Worm (Caenorhabditis elegans): ENCODE results near the gene dhs-11.
A peak's percentile ranks its signal among the peaks of the same experiment; 100 is the strongest.

The dhs-11 gene

DNA sequence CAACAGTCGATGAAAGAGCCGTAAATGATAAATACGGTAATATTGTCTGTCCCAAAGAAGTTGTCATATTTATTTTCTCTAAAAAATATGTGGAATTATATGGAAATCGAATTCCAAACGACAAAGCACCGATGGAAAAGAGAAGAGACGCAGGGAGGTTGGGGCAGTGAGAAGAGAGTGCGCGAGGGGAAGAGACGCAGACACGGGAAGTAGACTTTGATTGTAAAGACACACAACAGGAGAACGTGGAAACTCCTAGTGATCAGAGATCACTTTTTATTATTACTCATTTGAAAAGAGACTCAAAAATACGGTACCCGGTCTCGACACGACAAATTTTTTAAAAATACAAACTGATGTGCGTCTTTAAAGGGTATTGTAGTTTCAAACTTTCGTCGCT is 14.3 kb downstream of the dhs-11 start (continued):
- TF ChIP-seq nhr-43 (tag; optimal IDR thresholded peaks at IDR 0.05; ENCODE audit: poor library complexity, severe bottlenecking) = peak; percentile 22

DNA sequence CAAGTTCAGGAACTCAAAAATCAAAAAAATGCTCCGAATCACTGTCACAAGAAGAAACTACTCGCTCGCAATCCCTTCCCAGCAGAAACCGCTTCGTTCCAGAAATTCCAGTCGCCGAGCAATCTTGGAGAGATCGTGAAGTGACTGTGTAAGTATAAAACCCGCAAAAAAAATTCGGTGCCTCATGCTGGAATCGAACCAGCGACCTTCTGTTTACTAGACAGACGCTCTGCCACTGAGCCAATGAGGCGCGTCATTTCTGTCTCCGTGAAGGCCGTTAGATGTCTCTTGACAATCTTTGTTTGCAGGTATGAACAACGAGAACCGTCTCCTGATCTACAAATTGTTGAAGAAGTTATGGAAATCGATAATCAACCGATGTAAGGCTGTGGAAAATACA is 18.1 kb downstream of the dhs-11 start:
- TF ChIP-seq nhr-43 (tag; optimal IDR thresholded peaks at IDR 0.05; ENCODE audit: poor library complexity, severe bottlenecking) (peak; percentile 26), lsy-12 (tag; optimal IDR thresholded peaks at IDR 0.05) (peak; percentile 59), pha-4 (tag; optimal IDR thresholded peaks at IDR 0.05) (peak; percentile 61), nhr-23 (tag; optimal IDR thresholded peaks at IDR 0.05) (peak; percentile 4), nfya-1 (tag; optimal IDR thresholded peaks at IDR 0.05; ENCODE audit: insufficient read depth) (peak; percentile 53), lin-15B (tag; optimal IDR thresholded peaks at IDR 0.05) (no peak), tbx-2 (tag; optimal IDR thresholded peaks at IDR 0.05) (no peak), hmg-11 (tag; optimal IDR thresholded peaks at IDR 0.05) (peak; percentile 60), nhr-77 (tag; optimal IDR thresholded peaks at IDR 0.05) (no peak), elt-2 (tag; optimal IDR thresholded peaks at IDR 0.05) (peak; percentile 6), nhr-25 (tag; optimal IDR thresholded peaks at IDR 0.05) (peak; percentile 19), ceh-9 (tag; optimal IDR thresholded peaks at IDR 0.05) (no peak), pqm-1 (tag; optimal IDR thresholded peaks at IDR 0.05) (no peak), fkh-2 (tag; optimal IDR thresholded peaks at IDR 0.05) (no peak), nhr-12 (tag; optimal IDR thresholded peaks at IDR 0.05) (no peak), lin-39 (tag; optimal IDR thresholded peaks at IDR 0.05) (peak; percentile 9)

DNA sequence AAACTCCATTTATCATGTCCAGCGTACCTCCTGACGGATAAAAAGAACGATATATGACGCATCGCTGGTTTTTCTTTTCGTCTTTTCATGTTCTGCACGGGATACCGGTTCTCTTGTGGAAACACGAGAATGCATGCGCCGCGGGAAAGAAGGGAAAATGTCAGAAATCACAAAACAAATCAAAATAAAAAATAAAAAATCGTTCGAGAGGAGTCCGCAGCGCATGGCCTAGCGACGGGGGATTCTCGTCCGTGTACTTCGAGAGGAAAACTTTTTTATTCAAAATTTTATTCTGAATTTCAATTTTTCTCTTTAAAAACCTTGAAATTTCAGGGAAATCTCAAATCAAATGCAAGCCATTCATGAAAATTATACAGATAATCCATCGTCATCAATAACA is 21.5 kb downstream of the dhs-11 start, which contains the start of the genes lron-10 and hpr-9:
TSS of gene lron-10 (minus strand) at position 162 of the 400 bp plus-strand sequence.
TSS of gene hpr-9 (plus strand) at position 344 of the 400 bp plus-strand sequence.
- TF ChIP-seq fos-1 (tag; optimal IDR thresholded peaks at IDR 0.05) = no peak
- TF ChIP-seq snpc-4 (tag; optimal IDR thresholded peaks at IDR 0.05) = peak; percentile 19
- TF ChIP-seq ceh-82 (tag; optimal IDR thresholded peaks at IDR 0.05) = no peak
- TF ChIP-seq pha-4 (tag; optimal IDR thresholded peaks at IDR 0.05) = peak; percentile 65
- TF ChIP-seq egl-27 (tag; optimal IDR thresholded peaks at IDR 0.05) = no peak
- TF ChIP-seq egl-5 (tag; optimal IDR thresholded peaks at IDR 0.05) = peak; percentile 51
- peak; percentile 25 for TF ChIP-seq unc-62 (GFP tag; optimal IDR thresholded peaks at IDR 0.05)
- TF ChIP-seq nhr-43 (tag; optimal IDR thresholded peaks at IDR 0.05; ENCODE audit: poor library complexity, severe bottlenecking) = peak; percentile 94
- TF ChIP-seq daf-12 (tag; optimal IDR thresholded peaks at IDR 0.05) = no peak
- TF ChIP-seq nhr-67 (tag; optimal IDR thresholded peaks at IDR 0.05) = no peak
- TF ChIP-seq R02D3.7 (tag; optimal IDR thresholded peaks at IDR 0.05) = peak; percentile 12
- TF ChIP-seq fkh-10 (GFP tag; optimal IDR thresholded peaks at IDR 0.05) = no peak
- TF ChIP-seq mml-1 (tag; optimal IDR thresholded peaks at IDR 0.05) = no peak
- peak; percentile 62 for TF ChIP-seq lsy-12 (tag; optimal IDR thresholded peaks at IDR 0.05)
- peak; percentile 49 for TF ChIP-seq tbx-2 (tag; optimal IDR thresholded peaks at IDR 0.05)
- no peak for TF ChIP-seq eor-1 (tag; optimal IDR thresholded peaks at IDR 0.05)
- TF ChIP-seq elt-2 (tag; optimal IDR thresholded peaks at IDR 0.05) = peak; percentile 25
- TF ChIP-seq hmg-11 (tag; optimal IDR thresholded peaks at IDR 0.05) = peak; percentile 39
- peak; percentile 7 for TF ChIP-seq nhr-76 (tag; optimal IDR thresholded peaks at IDR 0.05)
- no peak for TF ChIP-seq ztf-4 (tag; optimal IDR thresholded peaks at IDR 0.05)
- no peak for TF ChIP-seq aly-2 (tag; optimal IDR thresholded peaks at IDR 0.05)
- TF ChIP-seq skn-1 (tag; optimal IDR thresholded peaks at IDR 0.05) = peak; percentile 4
- TF ChIP-seq nfya-1 (tag; optimal IDR thresholded peaks at IDR 0.05; ENCODE audit: insufficient read depth) = peak; percentile 78
- peak; percentile 24 for TF ChIP-seq nhr-25 (tag; optimal IDR thresholded peaks at IDR 0.05)
- no peak for TF ChIP-seq nhr-28 (tag; optimal IDR thresholded peaks at IDR 0.05)
- TF ChIP-seq mdl-1 (tag; optimal IDR thresholded peaks at IDR 0.05) = no peak
- TF ChIP-seq nhr-77 (tag; optimal IDR thresholded peaks at IDR 0.05) = no peak
- TF ChIP-seq lin-39 (tag; optimal IDR thresholded peaks at IDR 0.05) = peak; percentile 39
- TF ChIP-seq nhr-11 (tag; optimal IDR thresholded peaks at IDR 0.05) = no peak
- TF ChIP-seq fkh-2 (tag; optimal IDR thresholded peaks at IDR 0.05) = no peak
- peak; percentile 95 for TF ChIP-seq nhr-23 (tag; optimal IDR thresholded peaks at IDR 0.05)
- peak; percentile 53 for TF ChIP-seq ceh-28 (tag; optimal IDR thresholded peaks at IDR 0.05)
- TF ChIP-seq ama-1 (optimal IDR thresholded peaks at IDR 0.05) = peak; percentile 36
- TF ChIP-seq pqm-1 (tag; optimal IDR thresholded peaks at IDR 0.05) = peak; percentile 2
- TF ChIP-seq lin-15B (tag; optimal IDR thresholded peaks at IDR 0.05) = peak; percentile 67

DNA sequence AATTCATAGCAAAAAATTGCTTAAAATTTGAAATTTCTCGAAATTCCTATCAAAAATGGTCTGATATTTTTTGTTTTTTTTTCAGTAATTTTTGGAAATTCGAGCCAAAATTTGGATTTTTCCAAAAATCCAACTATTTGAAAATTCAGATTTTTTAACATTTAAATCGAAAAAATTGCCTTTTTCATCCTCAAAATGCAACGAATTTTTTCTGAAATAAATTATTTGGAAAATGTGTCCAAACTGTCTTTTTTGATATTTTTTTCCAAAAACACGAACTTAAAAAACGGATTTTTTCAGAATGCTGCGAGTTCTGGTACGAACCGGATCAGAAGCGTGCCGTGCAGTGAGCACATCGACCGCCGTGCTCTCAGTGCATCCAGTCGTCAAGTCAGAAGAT is 27.5 kb downstream of the dhs-11 start, which contains the start of gene mrpl-22:
TSS of gene mrpl-22 (plus strand) at position 301 of the 400 bp plus-strand sequence.
- no peak for TF ChIP-seq mml-1 (tag; optimal IDR thresholded peaks at IDR 0.05)
- TF ChIP-seq R02D3.7 (tag; optimal IDR thresholded peaks at IDR 0.05) = no peak
- TF ChIP-seq fkh-10 (GFP tag; optimal IDR thresholded peaks at IDR 0.05) = no peak
- no peak for TF ChIP-seq nhr-43 (tag; optimal IDR thresholded peaks at IDR 0.05; ENCODE audit: poor library complexity, severe bottlenecking)
- TF ChIP-seq ceh-9 (tag; optimal IDR thresholded peaks at IDR 0.05) = no peak
- TF ChIP-seq elt-2 (tag; optimal IDR thresholded peaks at IDR 0.05) = no peak
- TF ChIP-seq snpc-4 (tag; optimal IDR thresholded peaks at IDR 0.05) = no peak
- TF ChIP-seq unc-39 (tag; optimal IDR thresholded peaks at IDR 0.05) = no peak
- TF ChIP-seq elt-3 (tag; optimal IDR thresholded peaks at IDR 0.05) = no peak

Data from whole organism, L3 larva.